Worm (Caenorhabditis elegans) whole organism, L4 larva: ENCODE results near the gene hpo-28.

Experiments
- aly-2 ChIP-seq: sonication (generic microtip); optimal IDR thresholded peaks from 2 replicates; lab custom pipeline; 2018; ENCODE audit warnings: missing biosample characterization, missing genetic modification characterization
- ces-1 ChIP-seq: fragments of 150-350 bp; sonication (generic microtip); optimal IDR thresholded peaks from 4 replicates; lab custom pipeline; 2014; ENCODE audit warnings: missing biosample characterization, missing genetic modification reagents, missing genetic modification characterization
- mdl-1 ChIP-seq, 2 experiments: fragments of 150-350 bp in 1 of 2; sonication (generic microtip) in 1 of 2; optimal IDR thresholded peaks; 2 replicates each; lab custom pipeline; 2014 to 2017; ENCODE audit warnings: missing biosample characterization in 2 of 2, missing genetic modification characterization in 2 of 2
- nhr-11 ChIP-seq: fragments of 150-350 bp; optimal IDR thresholded peaks from 2 replicates; lab custom pipeline; 2014; ENCODE audit warnings: missing biosample characterization, missing genetic modification characterization
- nhr-42 ChIP-seq: fragments of 200-800 bp; sonication (Bioruptor generic); IDR thresholded peaks from 2 replicates; pipeline ENCODE4 v1.3.6; 2022; ENCODE audit warnings: missing genetic modification characterization, missing compliant biosample characterization
- pha-4 ChIP-seq, 2 experiments: fragments of 150-350 bp in 1 of 2; fragments of 200-800 bp in 1 of 2; sonication (Bioruptor generic) in 1 of 2; IDR thresholded peaks in 1 of 2; optimal IDR thresholded peaks in 1 of 2; 2 replicates each; pipeline versions ENCODE4 v1.3.6 to Lab custom; 2014 to 2022; ENCODE audit warnings: missing genetic modification characterization in 2 of 2, missing genetic modification reagents in 2 of 2, missing biosample characterization in 1 of 2, missing compliant biosample characterization in 1 of 2
- rbr-2 ChIP-seq: sonication (generic microtip); optimal IDR thresholded peaks from 2 replicates; lab custom pipeline; 2016; ENCODE audit warnings: missing genotype, missing genetic modification characterization, missing compliant biosample characterization

ce11 chrIII:5711881-5712643 is 2.9 kb upstream of the hpo-28 start:
- TF ChIP-seq nhr-42 (GFP tag; lab: Robert Waterston, UW) (no peak), mdl-1 (tag; optimal IDR thresholded peaks at IDR 0.05; lab: Kevin White, UChicago) (no peak), ces-1 (GFP tag; lab: Kevin White, UChicago) (no peak), nhr-11 (no peak), pha-4 (GFP tag; IDR thresholded peaks at IDR 0.05; lab: Robert Waterston, UW) (no peak), pha-4 (tag; optimal IDR thresholded peaks at IDR 0.05; lab: Kevin White, UChicago) (no peak), aly-2 (tag; lab: Kevin White, UChicago) (no peak), rbr-2 (tag; lab: Kevin White, UChicago) (no peak)
